Fruit fly (Drosophila melanogaster) whole organism: Measurements from ENCODE around the gene GILT2.

ENCODE experiments used
- Dll ChIP-seq: fragments of >200 bp; optimal IDR thresholded peaks from 2 replicates; lab custom pipeline; 2017
- psq ChIP-seq: fragments of >200 bp; optimal IDR thresholded peaks from 2 replicates; lab custom pipeline; 2017

DNA sequence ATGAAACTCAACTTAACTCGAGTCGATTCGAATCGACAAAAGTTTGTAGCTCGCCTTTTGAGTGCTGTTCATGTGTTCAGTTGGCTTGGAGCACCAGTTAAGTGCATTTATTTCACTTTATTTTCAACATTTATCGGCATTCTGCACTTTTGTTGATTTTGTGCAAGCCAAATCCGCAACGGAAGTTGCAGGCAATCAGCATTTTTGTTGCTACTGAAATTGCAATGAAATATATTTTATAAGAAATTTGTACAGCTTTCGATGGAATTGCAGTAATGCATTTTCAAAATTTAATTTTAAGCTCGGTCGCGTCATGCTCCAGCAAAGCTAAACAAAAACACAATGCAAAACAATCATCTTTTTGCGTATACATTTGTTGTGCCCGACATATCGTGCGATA, 19.7 kb upstream of the GILT2 start:
- no peak for TF ChIP-seq Dll
- TF ChIP-seq psq (lab: Kevin White, UChicago) = no peak
